Worm (Caenorhabditis elegans) whole organism, young adult: ENCODE results near the gene Y22D7AL.6.

Experiments
- B0261.1 ChIP-seq: sonication (generic microtip); optimal IDR thresholded peaks from 2 replicates; lab custom pipeline; 2016; ENCODE audit warnings: mild to moderate bottlenecking, missing genetic modification characterization, moderate library complexity, missing compliant biosample characterization
- F22D6.2 ChIP-seq: sonication (generic microtip); optimal IDR thresholded peaks from 2 replicates; lab custom pipeline; 2016; ENCODE audit warnings: mild to moderate bottlenecking, missing genetic modification characterization, missing compliant biosample characterization
- F57A8.1 ChIP-seq: fragments of 200-800 bp; sonication (Bioruptor generic); optimal IDR thresholded peaks from 2 replicates; lab custom pipeline; 2018; ENCODE audit warnings: mild to moderate bottlenecking, missing genetic modification characterization, moderate library complexity, missing compliant biosample characterization
- Y67H2A.10 ChIP-seq: fragments of 200-800 bp; sonication (Bioruptor generic); conservative IDR thresholded peaks from 2 replicates; pipeline ENCODE4 v1.3.6; 2022; ENCODE audit warnings: missing genetic modification reagents, missing genetic modification characterization, missing compliant biosample characterization
- Y79H2A.3 ChIP-seq: fragments of 200-800 bp; sonication (Bioruptor generic); conservative IDR thresholded peaks from 2 replicates; pipeline ENCODE4 v1.3.6; 2022; ENCODE audit warnings: missing genetic modification reagents, missing genetic modification characterization, missing compliant biosample characterization
- Y95B8A.8 ChIP-seq: fragments of 200-800 bp; sonication (Bioruptor generic); IDR thresholded peaks from 2 replicates; pipeline ENCODE4 v1.3.6; 2022; ENCODE audit warnings: missing genetic modification reagents, missing genetic modification characterization, missing compliant biosample characterization
- ZK185.1 ChIP-seq: sonication (generic microtip); optimal IDR thresholded peaks from 2 replicates; lab custom pipeline; 2016; ENCODE audit warnings: mild to moderate bottlenecking, missing genetic modification characterization, missing compliant biosample characterization; ENCODE audit not compliant: poor library complexity, severe bottlenecking
- akir-1 ChIP-seq: fragments of 200-800 bp; sonication (Bioruptor generic); optimal IDR thresholded peaks from 2 replicates; lab custom pipeline; 2018; ENCODE audit warnings: mild to moderate bottlenecking, missing genetic modification characterization, moderate library complexity, missing compliant biosample characterization
- bed-1 ChIP-seq: fragments of 200-800 bp; sonication (Bioruptor generic); IDR thresholded peaks from 2 replicates; pipeline ENCODE4 v1.3.6; 2022; ENCODE audit warnings: missing genetic modification reagents, missing genetic modification characterization, missing compliant biosample characterization
- cebp-1 ChIP-seq, 2 experiments: fragments of 200-800 bp in 1 of 2; sonication (Bioruptor generic) in 1 of 2; sonication (generic microtip) in 1 of 2; IDR thresholded peaks in 1 of 2; optimal IDR thresholded peaks in 1 of 2; 2 replicates each; pipeline versions ENCODE4 v1.3.6 to Lab custom; 2017 to 2022; ENCODE audit warnings: missing compliant biosample characterization in 2 of 2, missing genetic modification characterization in 2 of 2, mild to moderate bottlenecking in 1 of 2, missing genetic modification reagents in 1 of 2, moderate library complexity in 1 of 2
- ceh-79 ChIP-seq: sonication (generic microtip); optimal IDR thresholded peaks from 2 replicates; lab custom pipeline; 2017; ENCODE audit warnings: mild to moderate bottlenecking, missing genetic modification characterization, missing compliant biosample characterization
- dox-1 ChIP-seq: fragments of 200-800 bp; sonication (Bioruptor generic); IDR thresholded peaks from 2 replicates; pipeline ENCODE4 v1.3.6; 2022; ENCODE audit warnings: missing genetic modification reagents, missing genetic modification characterization, missing compliant biosample characterization
- egl-18 ChIP-seq: fragments of 200-800 bp; sonication (Bioruptor generic); IDR thresholded peaks from 2 replicates; pipeline ENCODE4 v1.3.6; 2022; ENCODE audit warnings: missing genetic modification reagents, missing genetic modification characterization, missing compliant biosample characterization
- ekl-4 ChIP-seq: fragments of 200-800 bp; sonication (Bioruptor generic); IDR thresholded peaks from 2 replicates; pipeline ENCODE4 v1.3.6; 2022; ENCODE audit warnings: missing genetic modification reagents, missing genetic modification characterization, missing compliant biosample characterization
- ets-4 ChIP-seq: fragments of 200-800 bp; sonication (Bioruptor generic); optimal IDR thresholded peaks from 2 replicates; lab custom pipeline; 2018; ENCODE audit warnings: mild to moderate bottlenecking, missing genetic modification characterization, missing compliant biosample characterization
- him-1 ChIP-seq: sonication (generic microtip); optimal IDR thresholded peaks from 2 replicates; lab custom pipeline; 2016; ENCODE audit warnings: missing genotype, missing genetic modification reagents, missing genetic modification characterization, missing compliant biosample characterization
- hrde-1 ChIP-seq: sonication (generic microtip); optimal IDR thresholded peaks from 2 replicates; lab custom pipeline; 2016; ENCODE audit warnings: missing genetic modification characterization, mild to moderate bottlenecking, missing compliant biosample characterization, moderate library complexity, missing genotype, missing genetic modification reagents, borderline replicate concordance
- hsf-1 ChIP-seq: fragments of 200-800 bp; sonication (Bioruptor generic); IDR thresholded peaks from 2 replicates; pipeline ENCODE4 v1.3.6; 2022; ENCODE audit warnings: missing genetic modification reagents, missing genetic modification characterization, missing compliant biosample characterization
- lag-1 ChIP-seq: fragments of 200-800 bp; sonication (Bioruptor generic); IDR thresholded peaks from 2 replicates; pipeline ENCODE4 v1.3.6; 2022; ENCODE audit warnings: missing genetic modification reagents, missing genetic modification characterization, missing compliant biosample characterization
- lin-35 ChIP-seq, 3 experiments: fragments of 150-350 bp in 2 of 3; sonication (generic microtip) in 1 of 3; optimal IDR thresholded peaks; 2 replicates each; lab custom pipeline; 2014 to 2018; ENCODE audit warnings: missing biosample characterization in 3 of 3, missing genetic modification characterization in 3 of 3, missing genetic modification reagents in 3 of 3
- lin-40 ChIP-seq: sonication (generic microtip); optimal IDR thresholded peaks from 2 replicates; lab custom pipeline; 2016; ENCODE audit warnings: missing genetic modification characterization, mild to moderate bottlenecking, missing compliant biosample characterization, missing genotype, missing genetic modification reagents
- lin-54 ChIP-seq: fragments of 200-800 bp; sonication (Bioruptor generic); optimal IDR thresholded peaks from 2 replicates; lab custom pipeline; 2018; ENCODE audit warnings: mild to moderate bottlenecking, missing genetic modification characterization, missing compliant biosample characterization
- lsy-27 ChIP-seq: sonication (generic microtip); optimal IDR thresholded peaks from 2 replicates; lab custom pipeline; 2017; ENCODE audit warnings: missing genetic modification characterization, mild to moderate bottlenecking, missing compliant biosample characterization, antibody characterized with exemption, missing genotype, borderline replicate concordance; ENCODE audit not compliant: insufficient read depth
- mcd-1 ChIP-seq: fragments of 200-800 bp; sonication (Bioruptor generic); IDR thresholded peaks from 2 replicates; pipeline ENCODE4 v1.3.6; 2022; ENCODE audit warnings: missing genetic modification reagents, missing genetic modification characterization, missing compliant biosample characterization
- nfya-1 ChIP-seq: sonication (generic microtip); optimal IDR thresholded peaks from 2 replicates; lab custom pipeline; 2017; ENCODE audit warnings: antibody characterized with exemption, missing compliant biosample characterization, missing genetic modification characterization, borderline replicate concordance; ENCODE audit not compliant: insufficient read depth
- nfyb-1 ChIP-seq: fragments of 200-800 bp; sonication (Bioruptor generic); IDR thresholded peaks from 2 replicates; pipeline ENCODE4 v1.3.6; 2022; ENCODE audit warnings: missing genetic modification reagents, missing genetic modification characterization, missing compliant biosample characterization
- nhr-27 ChIP-seq: fragments of 200-800 bp; sonication (Bioruptor generic); optimal IDR thresholded peaks from 2 replicates; lab custom pipeline; 2018; ENCODE audit warnings: mild to moderate bottlenecking, missing genetic modification characterization, moderate library complexity, missing compliant biosample characterization
- pbrm-1 ChIP-seq: fragments of 200-800 bp; sonication (Bioruptor generic); IDR thresholded peaks from 2 replicates; pipeline ENCODE4 v1.3.6; 2022; ENCODE audit warnings: missing genetic modification reagents, missing genetic modification characterization, missing compliant biosample characterization
- pha-4 ChIP-seq: fragments of 150-350 bp; sonication (generic microtip); optimal IDR thresholded peaks from 2 replicates; lab custom pipeline; 2014; ENCODE audit warnings: missing biosample characterization, missing genetic modification reagents, missing genetic modification characterization
- rec-8 ChIP-seq, 2 experiments: sonication (generic microtip); optimal IDR thresholded peaks; 2 replicates each; lab custom pipeline; 2016; ENCODE audit warnings: mild to moderate bottlenecking in 2 of 2, missing genetic modification characterization in 2 of 2, missing genetic modification reagents in 2 of 2, missing genotype in 2 of 2, missing biosample characterization in 1 of 2, missing compliant biosample characterization in 1 of 2, moderate library complexity in 1 of 2
- sdz-38 ChIP-seq: sonication (generic microtip); optimal IDR thresholded peaks from 2 replicates; lab custom pipeline; 2016; ENCODE audit warnings: missing genotype, missing genetic modification characterization, missing compliant biosample characterization
- sea-2 ChIP-seq: fragments of 200-800 bp; sonication (Bioruptor generic); IDR thresholded peaks from 2 replicates; pipeline ENCODE4 v1.3.6; 2022; ENCODE audit warnings: missing genetic modification characterization, missing compliant biosample characterization
- snpc-1.3 ChIP-seq: sonication (generic microtip); optimal IDR thresholded peaks from 2 replicates; lab custom pipeline; 2017; ENCODE audit warnings: missing genetic modification characterization, mild to moderate bottlenecking, missing compliant biosample characterization, antibody characterized with exemption, moderate library complexity, missing genotype, missing genetic modification reagents; ENCODE audit not compliant: insufficient read depth
- tlf-1 ChIP-seq: fragments of 200-800 bp; sonication (Bioruptor generic); optimal IDR thresholded peaks from 2 replicates; lab custom pipeline; 2018; ENCODE audit warnings: mild to moderate bottlenecking, missing genetic modification characterization, missing compliant biosample characterization
- xnd-1 ChIP-seq: sonication (generic microtip); optimal IDR thresholded peaks from 2 replicates; lab custom pipeline; 2016; ENCODE audit warnings: missing genotype, missing genetic modification reagents, missing genetic modification characterization, missing compliant biosample characterization
- ztf-22 ChIP-seq: fragments of 200-800 bp; sonication (Bioruptor generic); optimal IDR thresholded peaks from 2 replicates; lab custom pipeline; 2018; ENCODE audit warnings: mild to moderate bottlenecking, missing genetic modification characterization, moderate library complexity, missing compliant biosample characterization

The Y22D7AL.6 gene

ce11 chrIII:1600670-1601194 lies 4.0 kb upstream of the Y22D7AL.6 start, which contains the start of gene sms-3 (continued):
- peak; percentile 54; the same call in 1 of the 2 replicates for TF ChIP-seq pbrm-1 (GFP tag; lab: Robert Waterston, UW)
- peak; percentile 74 for TF ChIP-seq ZK185.1
- no peak for TF ChIP-seq bed-1
- peak; percentile 19; the same call in 1 of the 2 replicates for TF ChIP-seq nfyb-1 (GFP tag; lab: Robert Waterston, UW)
- no peak for TF ChIP-seq lin-40 (tag; lab: Kevin White, UChicago)
- no peak for TF ChIP-seq F22D6.2 (tag; lab: Kevin White, UChicago)
- peak in 1 of 3 experiments; percentile 29 for TF ChIP-seq lin-35 (GFP tag; optimal IDR thresholded peaks at IDR 0.05; lab: Kevin White, UChicago)
- TF ChIP-seq tlf-1 (GFP tag; lab: Kevin White, UChicago), result no peak
- TF ChIP-seq egl-18 (GFP tag; lab: Robert Waterston, UW), result no peak
- peak; percentile 42; the same call in 1 of the 2 replicates for TF ChIP-seq mcd-1
- TF ChIP-seq rec-8 (tag; optimal IDR thresholded peaks at IDR 0.05; lab: Kevin White, UChicago), result peak; percentile 64 to 82
- TF ChIP-seq Y79H2A.3 (GFP tag; lab: Robert Waterston, UW), result no peak
- TF ChIP-seq sdz-38 (tag; lab: Kevin White, UChicago), result no peak
- TF ChIP-seq xnd-1, result no peak
- peak; percentile 64 for TF ChIP-seq snpc-1.3 (tag; lab: Kevin White, UChicago)
- TF ChIP-seq ekl-4, result no peak
- TF ChIP-seq ztf-22 (GFP tag; lab: Kevin White, UChicago), result no peak
- TF ChIP-seq hsf-1 (GFP tag; lab: Robert Waterston, UW), result peak; percentile 30; the same call in 1 of the 2 replicates
- TF ChIP-seq cebp-1 (GFP tag; IDR thresholded peaks at IDR 0.05; lab: Robert Waterston, UW), result 0 out of 2 replicates have a peak, but pooled peaks have one; percentile 32
- peak; percentile 52 for TF ChIP-seq cebp-1 (tag; optimal IDR thresholded peaks at IDR 0.05; lab: Kevin White, UChicago)
- TF ChIP-seq nhr-27, result no peak
- TF ChIP-seq him-1 (tag; lab: Kevin White, UChicago), result peak; percentile 71
- TF ChIP-seq lag-1, result no peak
- TF ChIP-seq Y67H2A.10 (GFP tag; lab: Robert Waterston, UW), result no peak
- TF ChIP-seq F57A8.1 (GFP tag; lab: Kevin White, UChicago), result no peak
- TF ChIP-seq pha-4 (tag; lab: Kevin White, UChicago), result no peak
- TF ChIP-seq ceh-79 (tag; lab: Kevin White, UChicago), result no peak
- peak; percentile 51 for TF ChIP-seq lin-54 (GFP tag; lab: Kevin White, UChicago)
- TF ChIP-seq dox-1 (GFP tag; lab: Robert Waterston, UW), result no peak; the same call in none of the 2 replicates
- no peak for TF ChIP-seq sea-2 (GFP tag; lab: Robert Waterston, UW)
- no peak for TF ChIP-seq lsy-27 (tag; lab: Kevin White, UChicago)
- no peak for TF ChIP-seq akir-1 (GFP tag; lab: Kevin White, UChicago)
- TF ChIP-seq B0261.1 (tag; lab: Kevin White, UChicago), result peak; percentile 81
- TF ChIP-seq ets-4 (GFP tag; lab: Kevin White, UChicago), result no peak
- TF ChIP-seq Y95B8A.8 (GFP tag; lab: Robert Waterston, UW), result no peak
- TF ChIP-seq nfya-1 (tag; lab: Kevin White, UChicago), result no peak
- TF ChIP-seq hrde-1 (tag; lab: Kevin White, UChicago), result peak; percentile 59
- TF ChIP-seq, all 124 proteins: peak for 56
